Worm (Caenorhabditis elegans): ENCODE data around the gene F49C5.12.
"Not testable (repeated sequence)": the region's sequence is repeated elsewhere in the genome, so short reads cannot be mapped to it uniquely, and the experiment has no call there.

Gene F49C5.12

ce11 chrII:12546413-12546812 is 13.7 kb downstream of the F49C5.12 start, which contains the start of the genes F49C5.5 and F49C5.10:
F49C5.5 (minus strand) TSS chrII:12546513.
F49C5.10 (plus strand) TSS chrII:12546756.
- no peak for TF ChIP-seq unc-62 (GFP tag; optimal IDR thresholded peaks at IDR 0.05)

- no peak for TF ChIP-seq unc-62 (GFP tag; optimal IDR thresholded peaks at IDR 0.05)
Observed at ce11 chrII:12544533-12544932, 15.6 kb downstream of the F49C5.12 start, which contains the start of gene F49C5.9. F49C5.9 (minus strand) TSS chrII:12544633.

ce11 chrII:12542594-12542997 is 17.5 kb downstream of the F49C5.12 start:
- no peak for TF ChIP-seq unc-62 (GFP tag; optimal IDR thresholded peaks at IDR 0.05)

ce11 chrII:12539395-12539794 is 20.7 kb downstream of the F49C5.12 start:
- TF ChIP-seq unc-62 (GFP tag; optimal IDR thresholded peaks at IDR 0.05): no peak

- not testable (repeated sequence) for TF ChIP-seq unc-62 (GFP tag; optimal IDR thresholded peaks at IDR 0.05)
Observed at ce11 chrII:12536203-12536602, 23.9 kb downstream of the F49C5.12 start, which contains the start of gene F49C5.3. F49C5.3 (plus strand) TSS chrII:12536503.

- TF ChIP-seq unc-62 (GFP tag; optimal IDR thresholded peaks at IDR 0.05): no peak
Observed at ce11 chrII:12535297-12535803, 24.8 kb downstream of the F49C5.12 start, which contains the start of gene nimk-1. nimk-1 (plus strand) TSS chrII:12535753.

- TF ChIP-seq unc-62 (GFP tag; optimal IDR thresholded peaks at IDR 0.05): no peak
Observed at ce11 chrII:12530958-12531357, 29.2 kb downstream of the F49C5.12 start, which contains the start of gene srx-120. srx-120 (plus strand) TSS chrII:12531258.

- no peak for TF ChIP-seq unc-62 (GFP tag; optimal IDR thresholded peaks at IDR 0.05)
Observed at ce11 chrII:12527947-12528346, 32.2 kb downstream of the F49C5.12 start, which contains the start of gene srx-119. srx-119 (plus strand) TSS chrII:12528247.

ce11 chrII:12525526-12525925 is 34.6 kb downstream of the F49C5.12 start, which contains the start of gene srx-118:
srx-118 (plus strand) TSS chrII:12525826.
- no peak for TF ChIP-seq unc-62 (GFP tag; optimal IDR thresholded peaks at IDR 0.05)

- no peak for TF ChIP-seq unc-62 (GFP tag; optimal IDR thresholded peaks at IDR 0.05)
Observed at ce11 chrII:12519616-12520015, 40.5 kb downstream of the F49C5.12 start, which contains the start of gene ceh-99. ceh-99 (plus strand) TSS chrII:12519981.

- no peak for TF ChIP-seq unc-62 (GFP tag; optimal IDR thresholded peaks at IDR 0.05)
Observed at ce11 chrII:12518809-12519344, 41.2 kb downstream of the F49C5.12 start, which contains the start of gene srh-70. srh-70 (minus strand) TSS chrII:12518859.

ce11 chrII:12518008-12518407 is 42.1 kb downstream of the F49C5.12 start:
- TF ChIP-seq unc-62 (GFP tag; optimal IDR thresholded peaks at IDR 0.05): no peak

- no peak for TF ChIP-seq unc-62 (GFP tag; optimal IDR thresholded peaks at IDR 0.05)
Observed at ce11 chrII:12516313-12516712, 43.8 kb downstream of the F49C5.12 start, which contains the start of gene srh-61. srh-61 (minus strand) TSS chrII:12516413.

ce11 chrII:12514620-12515019 is 45.5 kb downstream of the F49C5.12 start, which contains the start of gene srh-69:
srh-69 (minus strand) TSS chrII:12514720.
- no peak for TF ChIP-seq unc-62 (GFP tag; optimal IDR thresholded peaks at IDR 0.05)

- TF ChIP-seq unc-62 (GFP tag; optimal IDR thresholded peaks at IDR 0.05): no peak
Observed at ce11 chrII:12511866-12512265, 48.2 kb downstream of the F49C5.12 start, which contains the start of gene srh-73. srh-73 (plus strand) TSS chrII:12512166.

- TF ChIP-seq unc-62 (GFP tag; optimal IDR thresholded peaks at IDR 0.05): no peak
Observed at ce11 chrII:12508650-12509049, 51.5 kb downstream of the F49C5.12 start, which contains the start of gene srh-67. srh-67 (plus strand) TSS chrII:12508950.
